Fruit fly (Drosophila melanogaster): Measurements from ENCODE around the gene CG5177.

dm6 chr2L:7454112-7454511 lies 49.1 kb downstream of the CG5177 start, which contains the start of gene Gr28a:
- TF ChIP-seq lola (GFP tag; optimal IDR thresholded peaks at IDR 0.05) (no peak), ewg (GFP tag; optimal IDR thresholded peaks at IDR 0.05) (no peak), Med (GFP tag) (no peak), CG13775 (GFP tag; optimal IDR thresholded peaks at IDR 0.05) (no peak), Fer1 (GFP tag; optimal IDR thresholded peaks at IDR 0.05) (no peak), CG16813 (GFP tag; IDR thresholded peaks at IDR 0.05; ENCODE audit: partially characterized antibody) (no peak), nom (GFP tag; optimal IDR thresholded peaks at IDR 0.05) (no peak), bsh (GFP tag; optimal IDR thresholded peaks at IDR 0.05) (no peak), vvl (GFP tag; IDR thresholded peaks at IDR 0.05) (no peak), Dad (GFP tag; optimal IDR thresholded peaks at IDR 0.05) (no peak), CG6272 (GFP tag; IDR thresholded peaks at IDR 0.05) (no peak), bcd (GFP tag; optimal IDR thresholded peaks at IDR 0.05) (no peak), CG1832 (GFP tag; optimal IDR thresholded peaks at IDR 0.05) (no peak)

All from whole organism, embryonic.